Fruit fly (Drosophila melanogaster) whole organism, embryonic: Measurements from ENCODE around the gene CG10068.

Experiments used
- B-H2 ChIP-seq: fragments of 200-800 bp; sonication (Bioruptor generic); optimal IDR thresholded peaks from 2 replicates; lab custom pipeline; 2018; ENCODE audit warnings: missing biosample characterization, mild to moderate bottlenecking, missing genetic modification characterization
- Blimp-1 ChIP-seq: fragments of 200-800 bp; sonication (Bioruptor generic); optimal IDR thresholded peaks from 3 replicates; lab custom pipeline; 2018; ENCODE audit warnings: missing biosample characterization, missing genetic modification characterization, mild to moderate bottlenecking, moderate library complexity, missing genetic modification reagents
- CG10321 ChIP-seq: fragments of 200-800 bp; sonication (Bioruptor generic); IDR thresholded peaks from 2 replicates; pipeline ENCODE4 v1.3.6; 2022; ENCODE audit warnings: missing biosample characterization, missing genetic modification characterization
- CG10654 ChIP-seq: fragments of 200-800 bp; sonication (Bioruptor generic); optimal IDR thresholded peaks from 2 replicates; lab custom pipeline; 2016; ENCODE audit warnings: missing biosample characterization, missing genetic modification characterization
- CG12071 ChIP-seq: fragments of 200-800 bp; sonication (Bioruptor generic); optimal IDR thresholded peaks from 3 replicates; lab custom pipeline; 2018; ENCODE audit warnings: missing biosample characterization, mild to moderate bottlenecking, missing genetic modification characterization
- CG12769 ChIP-seq: fragments of 200-800 bp; sonication (Bioruptor generic); optimal IDR thresholded peaks from 2 replicates; lab custom pipeline; 2019; ENCODE audit warnings: missing biosample characterization, mild to moderate bottlenecking, missing genetic modification characterization, moderate library complexity
- CG13287 ChIP-seq: fragments of 200-800 bp; sonication (Bioruptor generic); IDR thresholded peaks from 2 replicates; pipeline ENCODE4 v1.3.6; 2022; ENCODE audit warnings: missing biosample characterization, missing genetic modification characterization; ENCODE audit not compliant: partially characterized antibody
- CG13894 ChIP-seq: fragments of 200-800 bp; sonication (Bioruptor generic); optimal IDR thresholded peaks from 3 replicates; lab custom pipeline; 2018; ENCODE audit warnings: missing biosample characterization, mild to moderate bottlenecking, missing genetic modification characterization, moderate library complexity
- CG17361 ChIP-seq: fragments of 200-800 bp; sonication (Bioruptor generic); IDR thresholded peaks from 3 replicates; pipeline ENCODE4 v1.3.6; 2022; ENCODE audit warnings: missing biosample characterization, missing genetic modification characterization
- CG18011 ChIP-seq: fragments of 200-800 bp; sonication (Bioruptor generic); optimal IDR thresholded peaks from 2 replicates; lab custom pipeline; 2017; ENCODE audit warnings: missing biosample characterization, missing genetic modification characterization, mild to moderate bottlenecking, moderate library complexity, missing genotype
- CG2129 ChIP-seq: fragments of 200-800 bp; sonication (Bioruptor generic); IDR thresholded peaks from 2 replicates; pipeline ENCODE4 v1.3.6; 2022; ENCODE audit warnings: missing biosample characterization, missing genetic modification characterization; ENCODE audit not compliant: partially characterized antibody
- CG32532 ChIP-seq: fragments of 200-800 bp; sonication (Bioruptor generic); IDR thresholded peaks from 2 replicates; pipeline ENCODE4 v1.3.6; 2022; ENCODE audit warnings: missing biosample characterization, missing genetic modification characterization
- CG42726 ChIP-seq: fragments of 200-800 bp; sonication (Bioruptor generic); IDR thresholded peaks from 2 replicates; pipeline ENCODE4 v1.3.6; 2022; ENCODE audit warnings: missing biosample characterization, missing genetic modification characterization; ENCODE audit not compliant: partially characterized antibody
- CG4328 ChIP-seq: fragments of 200-800 bp; sonication (Bioruptor generic); optimal IDR thresholded peaks from 3 replicates; lab custom pipeline; 2017; ENCODE audit warnings: missing biosample characterization, missing genetic modification reagents, missing genetic modification characterization
- CG4360 ChIP-seq: fragments of 200-800 bp; sonication (Bioruptor generic); IDR thresholded peaks from 2 replicates; pipeline ENCODE4 v1.3.6; 2022; ENCODE audit warnings: missing biosample characterization, missing genetic modification characterization
- CG9932 ChIP-seq: fragments of 200-800 bp; sonication (Bioruptor generic); IDR thresholded peaks from 2 replicates; pipeline ENCODE4 v1.3.6; 2022; ENCODE audit warnings: missing biosample characterization, missing genetic modification characterization
- D ChIP-seq, 2 experiments: fragments of 200-800 bp in 1 of 2; fragments of >200 bp in 1 of 2; sonication (Bioruptor generic) in 1 of 2; optimal IDR thresholded peaks; 2 replicates in 1 of 2; 3 replicates in 1 of 2; lab custom pipeline; 2017; ENCODE audit warnings: mild to moderate bottlenecking in 1 of 2, missing biosample characterization in 1 of 2, missing genetic modification characterization in 1 of 2, missing genetic modification reagents in 1 of 2
- Dp ChIP-seq: fragments of 200-800 bp; sonication (Bioruptor generic); optimal IDR thresholded peaks from 2 replicates; lab custom pipeline; 2018; ENCODE audit warnings: missing biosample characterization, mild to moderate bottlenecking, missing genetic modification characterization, moderate library complexity
- E2f1 ChIP-seq: fragments of 200-800 bp; sonication (Bioruptor generic); IDR thresholded peaks from 2 replicates; pipeline ENCODE4 v1.3.6; 2022; ENCODE audit warnings: missing biosample characterization, missing genetic modification characterization
- Ets65A ChIP-seq: fragments of 200-800 bp; sonication (Bioruptor generic); peaks from one replicate; lab custom pipeline; 2016; ENCODE audit warnings: missing biosample characterization, missing genetic modification characterization
- Fer3 ChIP-seq: fragments of 200-800 bp; sonication (Bioruptor generic); optimal IDR thresholded peaks from 2 replicates; lab custom pipeline; 2018; ENCODE audit warnings: missing biosample characterization, mild to moderate bottlenecking, missing genetic modification characterization, moderate library complexity
- Hmr ChIP-seq: fragments of 200-800 bp; sonication (Bioruptor generic); optimal IDR thresholded peaks from 3 replicates; lab custom pipeline; 2017; ENCODE audit warnings: mild to moderate bottlenecking, missing biosample characterization, missing genetic modification reagents, missing genetic modification characterization
- Med ChIP-seq: fragments of 200-800 bp; sonication (Bioruptor generic); peaks from one replicate; lab custom pipeline; 2016; ENCODE audit warnings: missing biosample characterization, missing genetic modification characterization, mild to moderate bottlenecking, inconsistent platforms, moderate library complexity
- Myb ChIP-seq: fragments of 200-800 bp; sonication (Bioruptor generic); optimal IDR thresholded peaks from 2 replicates; lab custom pipeline; 2016; ENCODE audit warnings: missing biosample characterization, missing genetic modification characterization
- NC2α ChIP-seq: fragments of 200-800 bp; sonication (Bioruptor generic); optimal IDR thresholded peaks from 2 replicates; lab custom pipeline; 2016; ENCODE audit warnings: missing biosample characterization, missing genetic modification characterization
- Opbp ChIP-seq: fragments of 200-800 bp; sonication (Bioruptor generic); IDR thresholded peaks from 3 replicates; pipeline ENCODE4 v1.3.6; 2022; ENCODE audit warnings: missing biosample characterization, missing genetic modification characterization; ENCODE audit not compliant: partially characterized antibody
- Sin3A ChIP-seq: fragments of >200 bp; optimal IDR thresholded peaks from 2 replicates; lab custom pipeline; 2018
- Sox100B ChIP-seq: fragments of 200-800 bp; sonication (Bioruptor generic); optimal IDR thresholded peaks from 3 replicates; lab custom pipeline; 2018; ENCODE audit warnings: missing biosample characterization, mild to moderate bottlenecking, missing genetic modification characterization
- Xrp1 ChIP-seq: fragments of 200-800 bp; sonication (Bioruptor generic); IDR thresholded peaks from 2 replicates; pipeline ENCODE4 v1.3.6; 2022; ENCODE audit warnings: missing biosample characterization, missing genetic modification characterization
- chinmo ChIP-seq: fragments of 200-800 bp; sonication (Bioruptor generic); IDR thresholded peaks from 4 replicates; pipeline ENCODE4 v1.3.6; 2022; ENCODE audit warnings: missing biosample characterization, missing genetic modification characterization; ENCODE audit not compliant: partially characterized antibody
- gem ChIP-seq: fragments of 200-800 bp; sonication (Bioruptor generic); optimal IDR thresholded peaks from 2 replicates; lab custom pipeline; 2019; ENCODE audit warnings: missing biosample characterization, mild to moderate bottlenecking, missing genetic modification characterization, moderate library complexity
- grau ChIP-seq: fragments of 200-800 bp; optimal IDR thresholded peaks from 3 replicates; lab custom pipeline; 2019; ENCODE audit warnings: missing biosample characterization, mild to moderate bottlenecking, missing genetic modification characterization, moderate library complexity
- kni ChIP-seq: fragments of 200-800 bp; sonication (Bioruptor generic); optimal IDR thresholded peaks from 3 replicates; lab custom pipeline; 2017; ENCODE audit warnings: mild to moderate bottlenecking, missing biosample characterization, missing genetic modification reagents, missing genetic modification characterization
- maf-S ChIP-seq: fragments of 200-800 bp; sonication (Bioruptor generic); optimal IDR thresholded peaks from 2 replicates; lab custom pipeline; 2016; ENCODE audit warnings: missing biosample characterization, missing genetic modification characterization
- pita ChIP-seq: fragments of 200-800 bp; sonication (Bioruptor generic); optimal IDR thresholded peaks from 2 replicates; lab custom pipeline; 2017; ENCODE audit warnings: missing biosample characterization, mild to moderate bottlenecking, missing genetic modification characterization
- pzg ChIP-seq: fragments of 200-800 bp; sonication (Bioruptor generic); optimal IDR thresholded peaks from 3 replicates; lab custom pipeline; 2018; ENCODE audit warnings: missing biosample characterization, mild to moderate bottlenecking, missing genetic modification characterization, moderate library complexity
- sc ChIP-seq, 3 experiments: fragments of >200 bp in 2 of 3; fragments of 200-800 bp in 1 of 3; sonication (Bioruptor generic) in 1 of 3; optimal IDR thresholded peaks; 2 replicates in 2 of 3; 3 replicates in 1 of 3; lab custom pipeline; 2017; ENCODE audit warnings: mild to moderate bottlenecking in 1 of 3, missing biosample characterization in 1 of 3, missing genetic modification characterization in 1 of 3, missing genetic modification reagents in 1 of 3
- scrt ChIP-seq: fragments of 200-800 bp; sonication (Bioruptor generic); optimal IDR thresholded peaks from 2 replicates; lab custom pipeline; 2018; ENCODE audit warnings: missing biosample characterization, mild to moderate bottlenecking, missing genetic modification characterization, moderate library complexity
- sd ChIP-seq: fragments of 200-800 bp; sonication (Bioruptor generic); optimal IDR thresholded peaks from 3 replicates; lab custom pipeline; 2018; ENCODE audit warnings: missing biosample characterization, mild to moderate bottlenecking, missing genetic modification characterization, moderate library complexity
- sna ChIP-seq: fragments of 200-800 bp; sonication (Bioruptor generic); IDR thresholded peaks from 2 replicates; pipeline ENCODE4 v1.3.6; 2022; ENCODE audit warnings: missing biosample characterization, missing genetic modification characterization; ENCODE audit not compliant: partially characterized antibody
- so ChIP-seq: fragments of 200-800 bp; sonication (Bioruptor generic); IDR thresholded peaks from 3 replicates; pipeline ENCODE4 v1.3.6; 2022; ENCODE audit warnings: missing biosample characterization, missing genetic modification characterization
- sob ChIP-seq: fragments of 200-800 bp; sonication (Bioruptor generic); IDR thresholded peaks from 2 replicates; pipeline ENCODE4 v1.3.6; 2022; ENCODE audit warnings: missing biosample characterization, missing genetic modification characterization
- twi ChIP-seq: fragments of 200-800 bp; optimal IDR thresholded peaks from 2 replicates; lab custom pipeline; 2019; ENCODE audit warnings: missing biosample characterization, mild to moderate bottlenecking, missing genetic modification characterization, moderate library complexity
- zf30C ChIP-seq: fragments of 200-800 bp; sonication (Bioruptor generic); optimal IDR thresholded peaks from 3 replicates; lab custom pipeline; 2018; ENCODE audit warnings: missing biosample characterization, mild to moderate bottlenecking, missing genetic modification characterization

The CG10068 gene

dm6 chr3R:7159615-7160014 lies 31.8 kb upstream of the CG10068 start:
- peak; percentile 13 for TF ChIP-seq zf30C (GFP tag; lab: Kevin White, UChicago)
- no peak for TF ChIP-seq NC2α
- peak; percentile 32 for TF ChIP-seq Ets65A (GFP tag; lab: Kevin White, UChicago)
- peak; percentile 19 for TF ChIP-seq kni (GFP tag; lab: Kevin White, UChicago)
- no peak for TF ChIP-seq pita
- peak; percentile 44 for TF ChIP-seq Med (GFP tag; lab: Kevin White, UChicago)
- TF ChIP-seq Blimp-1 (GFP tag; lab: Kevin White, UChicago) = peak; percentile 96
- TF ChIP-seq, all 482 proteins: peak for 5

dm6 chr3R:7157102-7157501 lies 29.3 kb upstream of the CG10068 start:
- TF ChIP-seq CG9932 (GFP tag; lab: Robert Waterston, UW) = peak; percentile 32
- TF ChIP-seq sd (tag; lab: Kevin White, UChicago) = peak; percentile 67
- no peak for TF ChIP-seq sc (optimal IDR thresholded peaks at IDR 0.05; lab: Kevin White, UChicago)
- no peak for TF ChIP-seq sc (GFP tag; optimal IDR thresholded peaks at IDR 0.05; lab: Kevin White, UChicago)
- TF ChIP-seq CG12769 (tag; lab: Kevin White, UChicago) = peak; percentile 43
- peak; percentile 33 for TF ChIP-seq CG13894
- peak; percentile 69; the same call in 2 of the 4 replicates for TF ChIP-seq chinmo
- no peak for TF ChIP-seq gem (tag; lab: Kevin White, UChicago)
- no peak for TF ChIP-seq Myb (GFP tag; lab: Kevin White, UChicago)
- peak; percentile 30 for TF ChIP-seq Med (GFP tag; lab: Kevin White, UChicago)

dm6 chr3R:7154586-7155357 lies 26.9 kb upstream of the CG10068 start, which contains the start of gene MAGE:
TSS of gene MAGE (minus strand) at chr3R:7155180.
- no peak for TF ChIP-seq maf-S
- TF ChIP-seq CG10654 = no peak
- TF ChIP-seq Fer3 (tag; lab: Kevin White, UChicago) = no peak
- peak; percentile 34 for TF ChIP-seq CG13287 (GFP tag; lab: Robert Waterston, UW)
- TF ChIP-seq E2f1 (GFP tag; lab: Robert Waterston, UW) = no peak
- TF ChIP-seq Sin3A = no peak
- TF ChIP-seq CG42726 (GFP tag; lab: Robert Waterston, UW) = no peak
- no peak for TF ChIP-seq so (GFP tag; lab: Robert Waterston, UW)
- no peak for TF ChIP-seq sna
- TF ChIP-seq pzg (GFP tag; lab: Kevin White, UChicago) = peak; percentile 51
- TF ChIP-seq CG4328 (GFP tag; lab: Kevin White, UChicago) = no peak
- TF ChIP-seq D (optimal IDR thresholded peaks at IDR 0.05; lab: Kevin White, UChicago) = no peak
- no peak for TF ChIP-seq D (GFP tag; optimal IDR thresholded peaks at IDR 0.05; lab: Kevin White, UChicago)
- peak; percentile 75; the same call in 1 of the 4 replicates for TF ChIP-seq chinmo
- TF ChIP-seq twi (tag; lab: Kevin White, UChicago) = peak; percentile 54
- no peak for TF ChIP-seq CG17361 (GFP tag; lab: Robert Waterston, UW)
- no peak for TF ChIP-seq Sox100B
- TF ChIP-seq B-H2 (GFP tag; lab: Kevin White, UChicago) = no peak
- TF ChIP-seq Dp = peak; percentile 92
- TF ChIP-seq scrt = no peak
- TF ChIP-seq Hmr (GFP tag; lab: Kevin White, UChicago) = no peak
- TF ChIP-seq grau (tag; lab: Kevin White, UChicago) = no peak
- TF ChIP-seq CG12071 = no peak
- TF ChIP-seq Ets65A (GFP tag; lab: Kevin White, UChicago) = peak; percentile 62
- no peak for TF ChIP-seq sob
- no peak for TF ChIP-seq CG32532
- no peak for TF ChIP-seq CG10321 (GFP tag; lab: Robert Waterston, UW)
- no peak for TF ChIP-seq CG4360 (GFP tag; lab: Robert Waterston, UW)
- no peak for TF ChIP-seq CG18011 (GFP tag; lab: Kevin White, UChicago)
- TF ChIP-seq Opbp (GFP tag; lab: Robert Waterston, UW) = no peak
- no peak for TF ChIP-seq CG2129 (GFP tag; lab: Robert Waterston, UW)
- TF ChIP-seq Xrp1 = no peak
